Fruit fly (Drosophila melanogaster) whole organism, embryonic: ENCODE measurements around the gene MICAL-like.

Experiments
- Atf6 ChIP-seq: fragments of 200-800 bp; sonication (Bioruptor generic); IDR thresholded peaks from 2 replicates; pipeline ENCODE4 v1.3.6; 2022; ENCODE audit warnings: missing biosample characterization, missing genetic modification characterization
- CG12236 ChIP-seq: fragments of 200-800 bp; sonication (Bioruptor generic); optimal IDR thresholded peaks from 2 replicates; lab custom pipeline; 2016; ENCODE audit warnings: missing biosample characterization, missing genetic modification characterization
- CG1529 ChIP-seq: fragments of 200-800 bp; sonication (Bioruptor generic); optimal IDR thresholded peaks from 3 replicates; lab custom pipeline; 2018; ENCODE audit warnings: missing biosample characterization, missing genetic modification characterization
- CG17186 ChIP-seq: fragments of 200-800 bp; sonication (Bioruptor generic); optimal IDR thresholded peaks from 3 replicates; lab custom pipeline; 2017; ENCODE audit warnings: missing biosample characterization, missing genetic modification reagents, missing genetic modification characterization
- E2f2 ChIP-seq: fragments of 200-800 bp; sonication (Bioruptor generic); IDR thresholded peaks from 2 replicates; pipeline ENCODE4 v1.3.6; 2022; ENCODE audit warnings: missing biosample characterization, missing genetic modification characterization
- Lpt ChIP-seq: fragments of >200 bp; optimal IDR thresholded peaks from 2 replicates; lab custom pipeline; 2018; ENCODE audit warnings: missing biosample characterization, missing genetic modification characterization
- Tbp ChIP-seq: fragments of >200 bp; optimal IDR thresholded peaks from 2 replicates; lab custom pipeline; 2018; ENCODE audit warnings: missing biosample characterization, missing genetic modification characterization
- Trl ChIP-seq, 3 experiments: fragments of >200 bp in 2 of 3; fragments of 200-800 bp in 1 of 3; sonication (Bioruptor generic) in 1 of 3; optimal IDR thresholded peaks; 2 replicates in 1 of 3; 3 replicates in 2 of 3; lab custom pipeline; 2016 to 2017; ENCODE audit warnings: missing biosample characterization in 1 of 3, missing genetic modification characterization in 1 of 3
- Xbp1 ChIP-seq: fragments of 200-800 bp; sonication (Bioruptor generic); optimal IDR thresholded peaks from 3 replicates; lab custom pipeline; 2016; ENCODE audit warnings: missing biosample characterization, mild to moderate bottlenecking, missing genetic modification characterization
- bowl ChIP-seq: fragments of 200-800 bp; sonication (Bioruptor generic); IDR thresholded peaks from 2 replicates; pipeline ENCODE4 v1.3.6; 2022; ENCODE audit warnings: missing biosample characterization, missing genetic modification characterization
- br ChIP-seq: fragments of >200 bp; optimal IDR thresholded peaks from 2 replicates; lab custom pipeline; 2017
- insv ChIP-seq, 2 experiments: fragments of 200-800 bp; sonication (Bioruptor generic); optimal IDR thresholded peaks; 3 replicates each; lab custom pipeline; 2016 to 2018; ENCODE audit warnings: missing biosample characterization in 2 of 2, missing genetic modification characterization in 2 of 2
- org-1 ChIP-seq: fragments of 200-800 bp; sonication (Bioruptor generic); optimal IDR thresholded peaks from 2 replicates; lab custom pipeline; 2017; ENCODE audit warnings: missing biosample characterization, missing genetic modification characterization
- prd ChIP-seq, 3 experiments: fragments of >200 bp in 2 of 3; fragments of 200-800 bp in 1 of 3; sonication (Bioruptor generic) in 1 of 3; optimal IDR thresholded peaks in 2 of 3; IDR thresholded peaks in 1 of 3; 2 replicates in 2 of 3; 3 replicates in 1 of 3; pipeline versions ENCODE4 v1.3.6 to Lab custom; 2017 to 2022; ENCODE audit warnings: missing biosample characterization in 1 of 3, missing genetic modification characterization in 1 of 3

dm6 chr3L:12972259-12972658 is 42.9 kb downstream of the MICAL-like start, which contains the start of the genes CG10748 and CG10749:
- TF ChIP-seq bowl (GFP tag; lab: Robert Waterston, UW) (no peak), E2f2 (GFP tag; lab: Robert Waterston, UW) (no peak), CG12236 (GFP tag; lab: Kevin White, UChicago) (no peak), Xbp1 (GFP tag; lab: Kevin White, UChicago) (no peak), Atf6 (GFP tag; lab: Robert Waterston, UW) (no peak), br (lab: Kevin White, UChicago) (no peak), org-1 (no peak), Lpt (GFP tag; lab: Kevin White, UChicago) (no peak), Tbp (GFP tag; lab: Kevin White, UChicago) (no peak), CG17186 (GFP tag; lab: Kevin White, UChicago) (no peak), insv (GFP tag; optimal IDR thresholded peaks at IDR 0.05; lab: Kevin White, UChicago) (no peak), prd (optimal IDR thresholded peaks at IDR 0.05; lab: Kevin White, UChicago) (no peak), prd (GFP tag; IDR thresholded peaks at IDR 0.05; lab: Robert Waterston, UW) (no peak), CG1529 (GFP tag; lab: Kevin White, UChicago) (no peak), Trl (optimal IDR thresholded peaks at IDR 0.05; lab: Kevin White, UChicago) (no peak), Trl (GFP tag; optimal IDR thresholded peaks at IDR 0.05; lab: Kevin White, UChicago) (no peak)
